Fruit fly (Drosophila melanogaster) whole organism: ENCODE measurements around the gene CG43816.

Experiments
- CG8478 ChIP-seq: fragments of >200 bp; optimal IDR thresholded peaks from 2 replicates; lab custom pipeline; 2018; ENCODE audit warnings: inconsistent platforms
- Dll ChIP-seq: fragments of >200 bp; optimal IDR thresholded peaks from 2 replicates; lab custom pipeline; 2017
- EcR ChIP-seq, 2 experiments: fragments of >200 bp; optimal IDR thresholded peaks; 2 replicates each; lab custom pipeline; 2017; ENCODE audit warnings: missing biosample characterization in 2 of 2, missing genetic modification characterization in 2 of 2, missing genetic modification reagents in 2 of 2
- pan ChIP-seq: fragments of >200 bp; optimal IDR thresholded peaks from 2 replicates; lab custom pipeline; 2017
- psq ChIP-seq: fragments of >200 bp; optimal IDR thresholded peaks from 2 replicates; lab custom pipeline; 2017
- usp ChIP-seq: fragments of >200 bp; optimal IDR thresholded peaks from 2 replicates; lab custom pipeline; 2017; ENCODE audit warnings: missing biosample characterization, missing genetic modification characterization, mixed read lengths

The CG43816 gene

dm6 chr2L:16004025-16004424, at the start of gene CG43816, which contains the start of gene CG13245:
CG43816 (plus strand) TSS chr2L:16004325.
CG13245 (plus strand) TSS chr2L:16004325.
- no peak for TF ChIP-seq Dll (lab: Kevin White, UChicago)
- no peak for TF ChIP-seq pan
- TF ChIP-seq EcR (GFP tag; optimal IDR thresholded peaks at IDR 0.05; lab: Kevin White, UChicago), result no peak
- TF ChIP-seq psq (lab: Kevin White, UChicago), result no peak
- TF ChIP-seq CG8478 (lab: Kevin White, UChicago), result no peak
- TF ChIP-seq usp (GFP tag; lab: Kevin White, UChicago), result no peak

- TF ChIP-seq usp (GFP tag; lab: Kevin White, UChicago), result no peak
- TF ChIP-seq CG8478 (lab: Kevin White, UChicago), result no peak
- TF ChIP-seq pan, result no peak
- no peak for TF ChIP-seq psq (lab: Kevin White, UChicago)
- no peak for TF ChIP-seq EcR (GFP tag; optimal IDR thresholded peaks at IDR 0.05; lab: Kevin White, UChicago)
- no peak for TF ChIP-seq Dll (lab: Kevin White, UChicago)
Measured at dm6 chr2L:15957558-15957957, 46.6 kb upstream of the CG43816 start, which contains the start of gene CG18063. CG18063 (plus strand) TSS chr2L:15957858.

dm6 chr2L:15962335-15962734, 41.8 kb upstream of the CG43816 start, which contains the start of gene beat-Ib:
beat-Ib (minus strand) TSS chr2L:15962435.
- TF ChIP-seq Dll (lab: Kevin White, UChicago) (no peak), EcR (GFP tag; optimal IDR thresholded peaks at IDR 0.05; lab: Kevin White, UChicago) (no peak), psq (lab: Kevin White, UChicago) (no peak), usp (GFP tag; lab: Kevin White, UChicago) (no peak), CG8478 (lab: Kevin White, UChicago) (no peak), pan (no peak)

- TF ChIP-seq CG8478 (lab: Kevin White, UChicago), result no peak
- TF ChIP-seq usp (GFP tag; lab: Kevin White, UChicago), result no peak
- TF ChIP-seq pan, result no peak
- no peak for TF ChIP-seq Dll (lab: Kevin White, UChicago)
- no peak for TF ChIP-seq EcR (GFP tag; optimal IDR thresholded peaks at IDR 0.05; lab: Kevin White, UChicago)
- no peak for TF ChIP-seq psq (lab: Kevin White, UChicago)
Measured at dm6 chr2L:15979186-15979585, 24.9 kb upstream of the CG43816 start, which contains the start of gene CG10839. CG10839 (plus strand) TSS chr2L:15979486.

dm6 chr2L:16000199-16000598, 3.9 kb upstream of the CG43816 start, which contains the start of gene beat-Ic:
beat-Ic (plus strand) TSS chr2L:16000291.
- TF ChIP-seq psq (lab: Kevin White, UChicago) (no peak), CG8478 (lab: Kevin White, UChicago) (no peak), Dll (lab: Kevin White, UChicago) (no peak), pan (no peak), EcR (GFP tag; optimal IDR thresholded peaks at IDR 0.05; lab: Kevin White, UChicago) (no peak)

- no peak for TF ChIP-seq pan
- TF ChIP-seq CG8478 (lab: Kevin White, UChicago), result no peak
- TF ChIP-seq Dll (lab: Kevin White, UChicago), result no peak
- TF ChIP-seq psq (lab: Kevin White, UChicago), result no peak
- no peak for TF ChIP-seq usp (GFP tag; lab: Kevin White, UChicago)
- no peak for TF ChIP-seq EcR (GFP tag; optimal IDR thresholded peaks at IDR 0.05; lab: Kevin White, UChicago)
Measured at dm6 chr2L:16003541-16003940, 584 bp upstream of the CG43816 start, which contains the start of gene CG34167. CG34167 (minus strand) TSS chr2L:16003641.

- TF ChIP-seq Dll (lab: Kevin White, UChicago) (no peak), pan (no peak), EcR (GFP tag; optimal IDR thresholded peaks at IDR 0.05; lab: Kevin White, UChicago) (no peak)
Measured at dm6 chr2L:16006179-16006578, 2.1 kb downstream of the CG43816 start, which contains the start of gene CG31820. CG31820 (minus strand) TSS chr2L:16006279.

dm6 chr2L:16026693-16027092, 22.6 kb downstream of the CG43816 start:
- TF ChIP-seq Dll (lab: Kevin White, UChicago) (no peak), CG8478 (lab: Kevin White, UChicago) (no peak), psq (lab: Kevin White, UChicago) (no peak), EcR (GFP tag; optimal IDR thresholded peaks at IDR 0.05; lab: Kevin White, UChicago) (no peak), usp (GFP tag; lab: Kevin White, UChicago) (no peak), pan (no peak)

dm6 chr2L:16040255-16040654, 36.1 kb downstream of the CG43816 start:
- TF ChIP-seq psq (lab: Kevin White, UChicago) (no peak), CG8478 (lab: Kevin White, UChicago) (no peak), pan (no peak), Dll (lab: Kevin White, UChicago) (no peak), usp (GFP tag; lab: Kevin White, UChicago) (no peak), EcR (GFP tag; optimal IDR thresholded peaks at IDR 0.05; lab: Kevin White, UChicago) (no peak)

dm6 chr2L:16041727-16042126, 37.6 kb downstream of the CG43816 start, which contains the start of the genes BicC and CG45084:
BicC (plus strand) TSS chr2L:16042047.
CG45084 (plus strand) TSS chr2L:16042047.
- TF ChIP-seq usp (GFP tag; lab: Kevin White, UChicago), result no peak
- no peak for TF ChIP-seq CG8478 (lab: Kevin White, UChicago)
- no peak for TF ChIP-seq psq (lab: Kevin White, UChicago)
- no peak for TF ChIP-seq EcR (GFP tag; optimal IDR thresholded peaks at IDR 0.05; lab: Kevin White, UChicago)
- TF ChIP-seq pan, result no peak
- no peak for TF ChIP-seq Dll (lab: Kevin White, UChicago)

dm6 chr2L:16042385-16043071, 38.4 kb downstream of the CG43816 start:
- no peak for TF ChIP-seq CG8478 (lab: Kevin White, UChicago)
- no peak for TF ChIP-seq Dll (lab: Kevin White, UChicago)
- no peak for TF ChIP-seq EcR (GFP tag; optimal IDR thresholded peaks at IDR 0.05; lab: Kevin White, UChicago)
- no peak for TF ChIP-seq pan
- no peak for TF ChIP-seq usp (GFP tag; lab: Kevin White, UChicago)
- no peak for TF ChIP-seq psq (lab: Kevin White, UChicago)
